Fruit fly (Drosophila melanogaster): ENCODE measurements around the gene CG10859.
A peak's percentile ranks its signal among the peaks of the same experiment; 100 is the strongest.

The CG10859 gene

dm6 chr2L:13414525-13415481, 16.3 kb upstream of the CG10859 start, which contains the start of the genes CG16956, CG42784 and CG43850 (continued):
- TF ChIP-seq CG18764 (GFP tag; optimal IDR thresholded peaks at IDR 0.05) = no peak
- no peak for TF ChIP-seq CG2712 (tag; optimal IDR thresholded peaks at IDR 0.05)
- TF ChIP-seq CG4404 (GFP tag; IDR thresholded peaks at IDR 0.05) = no peak
- no peak for TF ChIP-seq Dad (GFP tag; optimal IDR thresholded peaks at IDR 0.05)
- no peak for TF ChIP-seq trh (GFP tag; optimal IDR thresholded peaks at IDR 0.05)
- no peak for TF ChIP-seq nerfin-1 (tag; optimal IDR thresholded peaks at IDR 0.05)
- no peak for TF ChIP-seq CG9932 (GFP tag; IDR thresholded peaks at IDR 0.05)
- no peak for TF ChIP-seq ap (GFP tag; IDR thresholded peaks at IDR 0.05)
- no peak for TF ChIP-seq bsh (GFP tag; optimal IDR thresholded peaks at IDR 0.05)
- no peak for TF ChIP-seq Poxn (GFP tag; IDR thresholded peaks at IDR 0.05)
- TF ChIP-seq corto (GFP tag; optimal IDR thresholded peaks at IDR 0.05) = no peak
- TF ChIP-seq dpn (GFP tag; optimal IDR thresholded peaks at IDR 0.05) = peak in 1 of 2 experiments; percentile 1
- no peak for TF ChIP-seq mld (GFP tag; IDR thresholded peaks at IDR 0.05; ENCODE audit: partially characterized antibody)
- peak; percentile 85 for TF ChIP-seq mirr (GFP tag; optimal IDR thresholded peaks at IDR 0.05)
- no peak for TF ChIP-seq Neu2 (GFP tag; optimal IDR thresholded peaks at IDR 0.05; ENCODE audit: borderline replicate concordance)
- no peak for TF ChIP-seq CG4360 (GFP tag; IDR thresholded peaks at IDR 0.05)
- TF ChIP-seq sr (GFP tag; IDR thresholded peaks at IDR 0.05) = no peak; the same call in 2 of the 3 replicates
- peak; percentile 59 for TF ChIP-seq fd3F (GFP tag; optimal IDR thresholded peaks at IDR 0.05)
- no peak for TF ChIP-seq gt (GFP tag; IDR thresholded peaks at IDR 0.05)
- no peak for TF ChIP-seq az2 (GFP tag; optimal IDR thresholded peaks at IDR 0.05)
- TF ChIP-seq dm (GFP tag; optimal IDR thresholded peaks at IDR 0.05) = no peak
- no peak for TF ChIP-seq cg (GFP tag; optimal IDR thresholded peaks at IDR 0.05)
- no peak for TF ChIP-seq CG17361 (GFP tag; IDR thresholded peaks at IDR 0.05)
- TF ChIP-seq pum (GFP tag; optimal IDR thresholded peaks at IDR 0.05) = no peak
- no peak for TF ChIP-seq NC2β (GFP tag; optimal IDR thresholded peaks at IDR 0.05)
- no peak for TF ChIP-seq lmd (GFP tag; IDR thresholded peaks at IDR 0.05)
- TF ChIP-seq CG12104 (GFP tag; optimal IDR thresholded peaks at IDR 0.05) = peak; percentile 30
- peak; percentile 2 for TF ChIP-seq HmgZ (tag; optimal IDR thresholded peaks at IDR 0.05)
- TF ChIP-seq CG17568 (GFP tag; optimal IDR thresholded peaks at IDR 0.05) = peak; percentile 87
- no peak for TF ChIP-seq CG8478 (optimal IDR thresholded peaks at IDR 0.05)
- TF ChIP-seq Oaz (GFP tag; IDR thresholded peaks at IDR 0.05) = no peak
- TF ChIP-seq oc (tag; optimal IDR thresholded peaks at IDR 0.05) = no peak
- peak; percentile 58 for TF ChIP-seq pfk (GFP tag; optimal IDR thresholded peaks at IDR 0.05)
- no peak for TF ChIP-seq gem (tag; optimal IDR thresholded peaks at IDR 0.05)
- TF ChIP-seq CG4328 (GFP tag; optimal IDR thresholded peaks at IDR 0.05) = peak; percentile 63
- TF ChIP-seq ab (GFP tag; optimal IDR thresholded peaks at IDR 0.05) = no peak
- TF ChIP-seq pita (GFP tag; optimal IDR thresholded peaks at IDR 0.05) = no peak
- TF ChIP-seq tgo (GFP tag; IDR thresholded peaks at IDR 0.05) = no peak; the same call in 2 of the 3 replicates
- 0 out of 2 replicates have a peak, but pooled peaks have one; percentile 10 for TF ChIP-seq Nf-YA (GFP tag; IDR thresholded peaks at IDR 0.05)
- TF ChIP-seq CG2678 (tag; optimal IDR thresholded peaks at IDR 0.05) = no peak
- peak; percentile 13 for TF ChIP-seq CG10267 (tag; optimal IDR thresholded peaks at IDR 0.05)
- peak; percentile 69 for TF ChIP-seq CG1233 (GFP tag; optimal IDR thresholded peaks at IDR 0.05)
- no peak for TF ChIP-seq hbn (GFP tag; IDR thresholded peaks at IDR 0.05; ENCODE audit: partially characterized antibody)
- peak; percentile 94 for TF ChIP-seq lab (GFP tag; optimal IDR thresholded peaks at IDR 0.05)
- TF ChIP-seq NK7.1 (GFP tag; optimal IDR thresholded peaks at IDR 0.05) = no peak
- TF ChIP-seq CG1832 (GFP tag; optimal IDR thresholded peaks at IDR 0.05) = no peak
- peak; percentile 23 for TF ChIP-seq Mes4 (GFP tag; optimal IDR thresholded peaks at IDR 0.05)
- no peak for TF ChIP-seq dan (GFP tag; IDR thresholded peaks at IDR 0.05)
- TF ChIP-seq Scr (GFP tag; IDR thresholded peaks at IDR 0.05; ENCODE audit: partially characterized antibody) = no peak

Data from whole organism, embryonic.